Fruit fly (Drosophila melanogaster) whole organism, adult: Measurements from ENCODE around the gene CG10600.

Source experiments
- CG1620 ChIP-seq: fragments of 200-800 bp; sonication (Bioruptor generic); optimal IDR thresholded peaks from 2 replicates; lab custom pipeline; 2016; ENCODE audit warnings: missing biosample characterization, missing genetic modification characterization
- CG33017 ChIP-seq: fragments of 200-800 bp; sonication (Bioruptor generic); optimal IDR thresholded peaks from 2 replicates; lab custom pipeline; 2018; ENCODE audit warnings: missing biosample characterization, mild to moderate bottlenecking, missing genetic modification characterization, moderate library complexity
- CG5204 ChIP-seq: fragments of 200-800 bp; sonication (Bioruptor generic); optimal IDR thresholded peaks from 2 replicates; lab custom pipeline; 2016; ENCODE audit warnings: missing biosample characterization, missing genetic modification characterization
- CG7101 ChIP-seq: fragments of 200-800 bp; sonication (Bioruptor generic); optimal IDR thresholded peaks from 2 replicates; lab custom pipeline; 2018; ENCODE audit warnings: missing biosample characterization, mild to moderate bottlenecking, missing genetic modification characterization, moderate library complexity
- Clk ChIP-seq: fragments of 200-800 bp; sonication (Bioruptor generic); optimal IDR thresholded peaks from 2 replicates; lab custom pipeline; 2017; ENCODE audit warnings: missing biosample characterization, missing genetic modification characterization
- Crg-1 ChIP-seq: fragments of 200-800 bp; sonication (Bioruptor generic); optimal IDR thresholded peaks from 2 replicates; lab custom pipeline; 2016; ENCODE audit warnings: missing biosample characterization, missing genetic modification characterization
- cic ChIP-seq: fragments of 200-800 bp; sonication (Bioruptor generic); optimal IDR thresholded peaks from 2 replicates; lab custom pipeline; 2017; ENCODE audit warnings: missing biosample characterization, mild to moderate bottlenecking, missing genetic modification characterization, moderate library complexity
- ovo ChIP-seq: fragments of 200-800 bp; sonication (Bioruptor generic); optimal IDR thresholded peaks from 2 replicates; lab custom pipeline; 2016; ENCODE audit warnings: missing biosample characterization, missing genetic modification characterization
- tj ChIP-seq: fragments of 200-800 bp; sonication (Bioruptor generic); optimal IDR thresholded peaks from 3 replicates; lab custom pipeline; 2017; ENCODE audit warnings: missing biosample characterization, mild to moderate bottlenecking, missing genetic modification characterization, moderate library complexity
- toe ChIP-seq: fragments of 200-800 bp; sonication (Bioruptor generic); optimal IDR thresholded peaks from 2 replicates; lab custom pipeline; 2016; ENCODE audit warnings: missing biosample characterization, missing genetic modification characterization

Gene CG10600

dm6 chr2L:18787415-18787989, 52.0 kb downstream of the CG10600 start:
- no peak for TF ChIP-seq CG5204 (GFP tag; lab: Kevin White, UChicago)
- TF ChIP-seq Crg-1 (GFP tag; lab: Kevin White, UChicago), result no peak
- TF ChIP-seq tj, result no peak
- peak; percentile 22 for TF ChIP-seq cic (GFP tag; lab: Kevin White, UChicago)
- TF ChIP-seq ovo (GFP tag; lab: Kevin White, UChicago), result no peak
- TF ChIP-seq CG7101 (tag; lab: Kevin White, UChicago), result no peak

- TF ChIP-seq CG33017 (tag; lab: Kevin White, UChicago) (no peak), CG1620 (GFP tag; lab: Kevin White, UChicago) (no peak), cic (GFP tag; lab: Kevin White, UChicago) (no peak), Clk (GFP tag; lab: Kevin White, UChicago) (no peak), toe (GFP tag; lab: Kevin White, UChicago) (no peak)
Observed at dm6 chr2L:18785026-18785600, 54.4 kb downstream of the CG10600 start.
